Worm (Caenorhabditis elegans) whole organism, L4/young adult: ENCODE measurements around the gene frm-2.

Experiments
- W03F9.2 ChIP-seq: fragments of 150-350 bp; optimal IDR thresholded peaks from 2 replicates; lab custom pipeline; 2014; ENCODE audit warnings: missing biosample characterization, missing genetic modification characterization
- dao-5 ChIP-seq: sonication (generic microtip); optimal IDR thresholded peaks from 2 replicates; lab custom pipeline; 2016; ENCODE audit warnings: missing genotype, missing genetic modification characterization, moderate library complexity, missing compliant biosample characterization
- him-1 ChIP-seq: sonication (generic microtip); optimal IDR thresholded peaks from 2 replicates; lab custom pipeline; 2016; ENCODE audit warnings: missing genotype, missing genetic modification reagents, missing genetic modification characterization, missing compliant biosample characterization

frm-2 gene

ce11 chrIII:5943368-5944180 is 38.4 kb downstream of the frm-2 start:
- TF ChIP-seq him-1 (tag; lab: Kevin White, UChicago) (peak; percentile 45), dao-5 (tag; lab: Kevin White, UChicago) (peak; percentile 15), W03F9.2 (tag; lab: Kevin White, UChicago) (peak; percentile 50)

- no peak for TF ChIP-seq him-1 (tag; lab: Kevin White, UChicago)
- no peak for TF ChIP-seq W03F9.2 (tag; lab: Kevin White, UChicago)
- TF ChIP-seq dao-5 (tag; lab: Kevin White, UChicago): no peak
These were observed 39.8 kb downstream of the frm-2 start for ce11 chrIII:5942104-5942503.

ce11 chrIII:5940525-5940974 is 41.4 kb downstream of the frm-2 start:
- peak; percentile 59 for TF ChIP-seq W03F9.2 (tag; lab: Kevin White, UChicago)
- TF ChIP-seq dao-5 (tag; lab: Kevin White, UChicago): no peak
- peak; percentile 17 for TF ChIP-seq him-1 (tag; lab: Kevin White, UChicago)

ce11 chrIII:5939453-5940296 is 42.3 kb downstream of the frm-2 start, which contains the start of gene ubq-1:
ubq-1 (plus strand) TSS chrIII:5940254.
- TF ChIP-seq W03F9.2 (tag; lab: Kevin White, UChicago) (no peak), him-1 (tag; lab: Kevin White, UChicago) (no peak), dao-5 (tag; lab: Kevin White, UChicago) (no peak)

- TF ChIP-seq W03F9.2 (tag; lab: Kevin White, UChicago) (peak; percentile 11), him-1 (tag; lab: Kevin White, UChicago) (no peak), dao-5 (tag; lab: Kevin White, UChicago) (no peak)
These were observed 43.0 kb downstream of the frm-2 start for ce11 chrIII:5938790-5939452.

ce11 chrIII:5938013-5938412 is 43.9 kb downstream of the frm-2 start:
- TF ChIP-seq him-1 (tag; lab: Kevin White, UChicago): no peak
- no peak for TF ChIP-seq dao-5 (tag; lab: Kevin White, UChicago)
- peak; percentile 62 for TF ChIP-seq W03F9.2 (tag; lab: Kevin White, UChicago)

ce11 chrIII:5936992-5937391 is 44.9 kb downstream of the frm-2 start, which contains the start of gene EGAP1.1:
EGAP1.1 (minus strand) TSS chrIII:5937220.
- TF ChIP-seq W03F9.2 (tag; lab: Kevin White, UChicago) (no peak), dao-5 (tag; lab: Kevin White, UChicago) (no peak), him-1 (tag; lab: Kevin White, UChicago) (no peak)

- TF ChIP-seq dao-5 (tag; lab: Kevin White, UChicago): no peak
- no peak for TF ChIP-seq him-1 (tag; lab: Kevin White, UChicago)
- TF ChIP-seq W03F9.2 (tag; lab: Kevin White, UChicago): no peak
These were observed 47.7 kb downstream of the frm-2 start for ce11 chrIII:5934138-5934658.

ce11 chrIII:5932853-5933252 is 49.1 kb downstream of the frm-2 start, which contains the start of gene zmp-1:
zmp-1 (minus strand) TSS chrIII:5932953.
- TF ChIP-seq W03F9.2 (tag; lab: Kevin White, UChicago) (no peak), dao-5 (tag; lab: Kevin White, UChicago) (no peak), him-1 (tag; lab: Kevin White, UChicago) (no peak)

- TF ChIP-seq W03F9.2 (tag; lab: Kevin White, UChicago) (no peak), him-1 (tag; lab: Kevin White, UChicago) (no peak), dao-5 (tag; lab: Kevin White, UChicago) (no peak)
These were observed 50.4 kb downstream of the frm-2 start, which contains the start of gene EGAP1.5 for ce11 chrIII:5931433-5931994. EGAP1.5 (plus strand) TSS chrIII:5931721.

- no peak for TF ChIP-seq W03F9.2 (tag; lab: Kevin White, UChicago)
- no peak for TF ChIP-seq dao-5 (tag; lab: Kevin White, UChicago)
- TF ChIP-seq him-1 (tag; lab: Kevin White, UChicago): no peak
These were observed 51.3 kb downstream of the frm-2 start for ce11 chrIII:5930659-5931058.
